Comparison of ENCODE assay signal across 1 worm cellular context in the genomic region with DNA sequence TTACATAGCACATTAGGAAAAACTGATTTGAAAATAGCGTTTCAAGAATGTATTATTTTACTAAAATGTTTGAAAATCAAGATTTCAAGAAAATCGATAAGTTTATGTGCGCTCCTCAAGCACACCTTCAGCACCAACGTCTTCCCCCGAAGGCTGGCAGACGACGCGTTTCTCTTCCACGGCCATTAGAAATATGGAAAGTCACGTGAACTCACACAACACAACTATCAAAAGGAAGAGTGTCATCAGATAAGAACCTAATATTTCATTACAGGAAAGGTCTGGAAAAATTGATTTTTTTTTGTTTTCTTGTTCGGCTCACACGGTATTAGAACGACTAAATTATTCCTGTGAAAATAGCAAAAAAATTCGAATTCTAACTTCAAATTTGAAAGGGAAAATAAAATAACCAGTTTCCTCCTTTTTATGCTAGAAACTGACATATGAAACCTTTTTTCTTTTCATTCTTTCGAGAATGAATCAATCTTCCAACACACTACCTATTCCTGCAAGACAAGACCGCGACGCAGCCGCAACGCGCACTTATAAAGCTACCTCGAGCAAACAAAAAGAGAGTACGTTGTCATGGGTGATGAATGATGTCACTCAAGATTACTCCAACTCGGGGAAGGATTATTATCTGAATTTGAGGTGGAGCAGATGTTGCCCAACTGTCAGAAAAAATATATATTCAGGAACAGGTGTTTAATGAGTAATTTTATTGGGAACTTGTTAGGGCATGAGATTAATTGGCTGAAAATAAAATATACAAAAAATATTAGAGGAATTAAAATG.
TF ChIP-seq lines count a peak whose summit lies in the region.

No protein-coding gene starts in this region.

TF ChIP-seq in whole organism, L1 larva, 84 proteins besides CTCF, POLR2A, EP300 and RAD21 (continued from another document):
- TF ChIP-seq nhr-85 (tag; lab: Kevin White, UChicago) (peak; percentile 75), xbp-1 (tag; optimal IDR thresholded peaks at IDR 0.05; lab: Kevin White, UChicago) (no peak), unc-86 (tag; optimal IDR thresholded peaks at IDR 0.05; lab: Kevin White, UChicago) (no peak), ceh-88 (GFP tag; IDR thresholded peaks at IDR 0.05; lab: Robert Waterston, UW) (no peak), swsn-7 (tag; optimal IDR thresholded peaks at IDR 0.05; lab: Kevin White, UChicago) (no peak), mab-9 (GFP tag; IDR thresholded peaks at IDR 0.05; lab: Robert Waterston, UW) (no peak), ces-1 (GFP tag; optimal IDR thresholded peaks at IDR 0.05; lab: Kevin White, UChicago) (no peak), nhr-237 (tag; optimal IDR thresholded peaks at IDR 0.05; lab: Kevin White, UChicago) (no peak), blmp-1 (tag; optimal IDR thresholded peaks at IDR 0.05; lab: Kevin White, UChicago) (peak; percentile 12), fos-1 (tag; optimal IDR thresholded peaks at IDR 0.05; lab: Kevin White, UChicago) (no peak), egl-27 (tag; optimal IDR thresholded peaks at IDR 0.05; lab: Kevin White, UChicago) (no peak), ceh-90 (tag; optimal IDR thresholded peaks at IDR 0.05; lab: Kevin White, UChicago) (no peak), ceh-8 (GFP tag; optimal IDR thresholded peaks at IDR 0.05; lab: Kevin White, UChicago) (no peak), sup-37 (GFP tag; optimal IDR thresholded peaks at IDR 0.05; lab: Kevin White, UChicago) (no peak), unc-98 (GFP tag; IDR thresholded peaks at IDR 0.05; lab: Robert Waterston, UW) (no peak), lin-14 (GFP tag; optimal IDR thresholded peaks at IDR 0.05; lab: Kevin White, UChicago) (peak; percentile 47), aly-2 (tag; optimal IDR thresholded peaks at IDR 0.05; lab: Kevin White, UChicago) (no peak), C16A3.4 (tag; optimal IDR thresholded peaks at IDR 0.05; lab: Kevin White, UChicago) (no peak), lin-15B (tag; optimal IDR thresholded peaks at IDR 0.05; lab: Kevin White, UChicago) (no peak), sptf-1 (tag; optimal IDR thresholded peaks at IDR 0.05; lab: Kevin White, UChicago) (no peak), ceh-82 (tag; optimal IDR thresholded peaks at IDR 0.05; lab: Kevin White, UChicago) (peak in 1 of 3 experiments; percentile 13), jun-1 (tag; optimal IDR thresholded peaks at IDR 0.05; lab: Kevin White, UChicago) (no peak), ceh-63 (GFP tag; optimal IDR thresholded peaks at IDR 0.05; lab: Kevin White, UChicago) (no peak), ama-1 (optimal IDR thresholded peaks at IDR 0.05; lab: Kevin White, UChicago) (no peak), grh-1 (GFP tag; IDR thresholded peaks at IDR 0.05; lab: Robert Waterston, UW) (no peak), fkh-8 (tag; optimal IDR thresholded peaks at IDR 0.05; lab: Kevin White, UChicago) (peak; percentile 77), elt-2 (tag; optimal IDR thresholded peaks at IDR 0.05; lab: Kevin White, UChicago) (peak; percentile 55), pqm-1 (tag; optimal IDR thresholded peaks at IDR 0.05; lab: Kevin White, UChicago) (no peak), egl-13 (tag; optimal IDR thresholded peaks at IDR 0.05; lab: Kevin White, UChicago) (no peak), zip-4 (GFP tag; optimal IDR thresholded peaks at IDR 0.05; lab: Kevin White, UChicago) (no peak), snpc-4 (tag; optimal IDR thresholded peaks at IDR 0.05; lab: Kevin White, UChicago) (no peak), tbx-2 (tag; optimal IDR thresholded peaks at IDR 0.05; lab: Kevin White, UChicago) (peak; percentile 40), unc-130 (tag; optimal IDR thresholded peaks at IDR 0.05; lab: Kevin White, UChicago) (no peak), lin-13 (GFP tag; optimal IDR thresholded peaks at IDR 0.05; lab: Kevin White, UChicago) (no peak), pax-3 (tag; optimal IDR thresholded peaks at IDR 0.05; lab: Kevin White, UChicago) (peak; percentile 18), F16B12.6 (tag; optimal IDR thresholded peaks at IDR 0.05; lab: Kevin White, UChicago) (no peak), aha-1 (tag; optimal IDR thresholded peaks at IDR 0.05; lab: Kevin White, UChicago) (no peak), C34B4.2 (tag; optimal IDR thresholded peaks at IDR 0.05; lab: Kevin White, UChicago) (no peak), nhr-71 (tag; optimal IDR thresholded peaks at IDR 0.05; lab: Kevin White, UChicago) (peak; percentile 19), nhr-47 (tag; optimal IDR thresholded peaks at IDR 0.05; lab: Kevin White, UChicago) (peak; percentile 17), ets-5 (GFP tag; IDR thresholded peaks at IDR 0.05; lab: Robert Waterston, UW) (no peak), lin-35 (GFP tag; optimal IDR thresholded peaks at IDR 0.05; lab: Kevin White, UChicago) (peak in 1 of 2 experiments; percentile 44), mdl-1 (tag; optimal IDR thresholded peaks at IDR 0.05; lab: Kevin White, UChicago) (peak in 1 of 2 experiments; percentile 23), nhr-19 (GFP tag; conservative IDR thresholded peaks at IDR 0.05; lab: Robert Waterston, UW) (no peak), nhr-77 (tag; optimal IDR thresholded peaks at IDR 0.05; lab: Kevin White, UChicago) (no peak), rnt-1 (tag; optimal IDR thresholded peaks at IDR 0.05; lab: Kevin White, UChicago) (peak; percentile 35), isw-1 (GFP tag; IDR thresholded peaks at IDR 0.05; lab: Robert Waterston, UW) (no peak), vab-15 (tag; optimal IDR thresholded peaks at IDR 0.05; lab: Kevin White, UChicago) (no peak), hpl-2 (GFP tag; optimal IDR thresholded peaks at IDR 0.05; lab: Kevin White, UChicago) (no peak), snu-23 (GFP tag; optimal IDR thresholded peaks at IDR 0.05; lab: Kevin White, UChicago) (peak; percentile 38), hlh-4 (tag; optimal IDR thresholded peaks at IDR 0.05; lab: Kevin White, UChicago) (peak; percentile 49), mef-2 (tag; optimal IDR thresholded peaks at IDR 0.05; lab: Kevin White, UChicago) (no peak), unc-62 (GFP tag; optimal IDR thresholded peaks at IDR 0.05; lab: Kevin White, UChicago) (no peak), zag-1 (tag; optimal IDR thresholded peaks at IDR 0.05; lab: Kevin White, UChicago) (no peak), pag-3 (tag; optimal IDR thresholded peaks at IDR 0.05; lab: Kevin White, UChicago; ENCODE audit: borderline replicate concordance, insufficient read depth) (no peak), efl-1 (optimal IDR thresholded peaks at IDR 0.05; lab: Kevin White, UChicago) (no peak), efl-1 (GFP tag; optimal IDR thresholded peaks at IDR 0.05 in 1 of 2; lab: Kevin White, UChicago) (peak in 1 of 2 experiments; percentile 83), skn-1 (tag; optimal IDR thresholded peaks at IDR 0.05; lab: Kevin White, UChicago) (peak; percentile 7), lir-3 (tag; optimal IDR thresholded peaks at IDR 0.05; lab: Kevin White, UChicago; ENCODE audit: poor library complexity) (no peak), elt-3 (tag; optimal IDR thresholded peaks at IDR 0.05; lab: Kevin White, UChicago) (no peak), mep-1 (tag; optimal IDR thresholded peaks at IDR 0.05; lab: Kevin White, UChicago) (peak; percentile 45), dpl-1 (GFP tag; optimal IDR thresholded peaks at IDR 0.05; lab: Kevin White, UChicago) (peak in 1 of 3 experiments; percentile 11), nhr-20 (tag; optimal IDR thresholded peaks at IDR 0.05; lab: Kevin White, UChicago) (peak; percentile 16), nhr-76 (tag; optimal IDR thresholded peaks at IDR 0.05; lab: Kevin White, UChicago) (no peak), hlh-17 (GFP tag; optimal IDR thresholded peaks at IDR 0.05; lab: Kevin White, UChicago; ENCODE audit: borderline replicate concordance) (no peak), lsy-2 (tag; optimal IDR thresholded peaks at IDR 0.05; lab: Kevin White, UChicago) (peak in 1 of 2 experiments; percentile 12), lin-39 (tag; optimal IDR thresholded peaks at IDR 0.05; lab: Kevin White, UChicago) (no peak), alr-1 (tag; optimal IDR thresholded peaks at IDR 0.05; lab: Kevin White, UChicago; ENCODE audit: borderline replicate concordance) (no peak), irx-1 (tag; optimal IDR thresholded peaks at IDR 0.05; lab: Kevin White, UChicago) (no peak)
